Fruit fly (Drosophila melanogaster) whole organism, wandering third instar larva: ENCODE data around the gene CG11588.

Source experiments
- Abd-B ChIP-seq: fragments of >200 bp; optimal IDR thresholded peaks from 2 replicates; lab custom pipeline; 2017; ENCODE audit warnings: missing biosample characterization, missing genetic modification characterization
- CG9705 ChIP-seq: fragments of 200-800 bp; sonication (Bioruptor generic); optimal IDR thresholded peaks from 2 replicates; lab custom pipeline; 2018; ENCODE audit warnings: missing biosample characterization, mild to moderate bottlenecking, missing genetic modification characterization
- CrebA ChIP-seq: fragments of 200-800 bp; sonication (Bioruptor generic); optimal IDR thresholded peaks from 2 replicates; lab custom pipeline; 2016; ENCODE audit warnings: missing biosample characterization, mild to moderate bottlenecking, missing genetic modification characterization, borderline replicate concordance
- Dfd ChIP-seq: fragments of >200 bp; optimal IDR thresholded peaks from 2 replicates; lab custom pipeline; 2017; ENCODE audit warnings: missing biosample characterization, missing genetic modification characterization
- GATAd ChIP-seq: sonication (Bioruptor generic); optimal IDR thresholded peaks from 2 replicates; lab custom pipeline; 2016; ENCODE audit warnings: missing biosample characterization, missing genetic modification characterization
- Hnf4 ChIP-seq: fragments of 200-800 bp; sonication (Bioruptor generic); optimal IDR thresholded peaks from 2 replicates; lab custom pipeline; 2016; ENCODE audit warnings: missing biosample characterization, mild to moderate bottlenecking, missing genetic modification characterization
- Hr78 ChIP-seq: fragments of >200 bp; optimal IDR thresholded peaks from 2 replicates; lab custom pipeline; 2017; ENCODE audit warnings: missing biosample characterization, missing genetic modification characterization
- Hr83 ChIP-seq: fragments of 200-300 bp; sonication (Bioruptor generic); optimal IDR thresholded peaks from 2 replicates; lab custom pipeline; 2016; ENCODE audit warnings: missing biosample characterization, mild to moderate bottlenecking, missing genetic modification characterization, moderate library complexity; ENCODE audit not compliant: poor library complexity, severe bottlenecking
- Jra ChIP-seq: sonication (Bioruptor generic); optimal IDR thresholded peaks from 2 replicates; lab custom pipeline; 2016; ENCODE audit warnings: missing biosample characterization, missing genetic modification characterization
- Mio ChIP-seq: sonication (Bioruptor generic); optimal IDR thresholded peaks from 2 replicates; lab custom pipeline; 2016; ENCODE audit warnings: missing biosample characterization, missing genetic modification characterization
- Myc ChIP-seq: fragments of >200 bp; optimal IDR thresholded peaks from 2 replicates; lab custom pipeline; 2017
- OdsH ChIP-seq: fragments of 200-800 bp; sonication (Bioruptor generic); optimal IDR thresholded peaks from 2 replicates; lab custom pipeline; 2016; ENCODE audit warnings: missing biosample characterization, mild to moderate bottlenecking, missing genetic modification characterization
- Rel ChIP-seq, 2 experiments: fragments of 200-800 bp; sonication (Bioruptor generic) in 1 of 2; optimal IDR thresholded peaks; 2 replicates in 1 of 2; 3 replicates in 1 of 2; lab custom pipeline; 2016 to 2019; ENCODE audit warnings: mild to moderate bottlenecking in 2 of 2, missing biosample characterization in 2 of 2, missing genetic modification characterization in 2 of 2, moderate library complexity in 1 of 2
- Sp1 ChIP-seq: fragments of 200-800 bp; sonication (Bioruptor generic); optimal IDR thresholded peaks from 3 replicates; lab custom pipeline; 2019; ENCODE audit warnings: missing biosample characterization, mild to moderate bottlenecking, missing genetic modification characterization, moderate library complexity
- Vsx2 ChIP-seq: fragments of 200-300, 225-300 bp; sonication (Bioruptor generic); optimal IDR thresholded peaks from 2 replicates; lab custom pipeline; 2018; ENCODE audit warnings: missing biosample characterization, missing genetic modification characterization; ENCODE audit not compliant: partially characterized antibody
- br ChIP-seq: fragments of 200-800 bp; sonication (Bioruptor generic); optimal IDR thresholded peaks from 2 replicates; lab custom pipeline; 2016; ENCODE audit warnings: missing biosample characterization, missing genetic modification characterization
- brk ChIP-seq: fragments of 200-800 bp; sonication (Bioruptor generic); optimal IDR thresholded peaks from 2 replicates; lab custom pipeline; 2016; ENCODE audit warnings: missing biosample characterization, mild to moderate bottlenecking, missing genetic modification characterization
- dl ChIP-seq, 2 experiments: fragments of 175-275, 200-275 bp in 1 of 2; fragments of 200-275 bp in 1 of 2; sonication (Bioruptor generic); optimal IDR thresholded peaks; lab custom pipeline; 2018; ENCODE audit warnings: mild to moderate bottlenecking in 2 of 2, missing biosample characterization in 2 of 2, missing genetic modification characterization in 2 of 2, moderate library complexity in 2 of 2; ENCODE audit not compliant: partially characterized antibody in 2 of 2, insufficient read depth in 1 of 2
- dmrt93B ChIP-seq: fragments of 200-800 bp; sonication (Bioruptor generic); optimal IDR thresholded peaks from 2 replicates; lab custom pipeline; 2018; ENCODE audit warnings: missing biosample characterization, mild to moderate bottlenecking, missing genetic modification characterization
- ey ChIP-seq: fragments of 200-800 bp; sonication (Bioruptor generic); optimal IDR thresholded peaks from 2 replicates; lab custom pipeline; 2016; ENCODE audit warnings: missing biosample characterization, missing genetic modification characterization
- foxo ChIP-seq, 2 experiments: fragments of 200-800 bp; sonication (Bioruptor generic); optimal IDR thresholded peaks; 2 replicates in 1 of 2; 3 replicates in 1 of 2; lab custom pipeline; 2016 to 2017; ENCODE audit warnings: missing biosample characterization in 2 of 2, missing genetic modification characterization in 2 of 2
- h ChIP-seq: fragments of 200-800 bp; sonication (Bioruptor generic); optimal IDR thresholded peaks from 3 replicates; lab custom pipeline; 2016; ENCODE audit warnings: missing biosample characterization, mild to moderate bottlenecking, missing genetic modification characterization
- jim ChIP-seq: fragments of 175-275, 200-325 bp; sonication (Bioruptor generic); optimal IDR thresholded peaks from 2 replicates; lab custom pipeline; 2016; ENCODE audit warnings: missing biosample characterization, mild to moderate bottlenecking, missing genetic modification characterization
- rgr ChIP-seq: fragments of 200-800 bp; sonication (Bioruptor generic); optimal IDR thresholded peaks from 3 replicates; lab custom pipeline; 2016; ENCODE audit warnings: missing biosample characterization, mild to moderate bottlenecking, missing genetic modification characterization
- sage ChIP-seq: fragments of 200-800 bp; sonication (Bioruptor generic); optimal IDR thresholded peaks from 2 replicates; lab custom pipeline; 2016; ENCODE audit warnings: missing biosample characterization, mild to moderate bottlenecking, missing genetic modification characterization
- tai ChIP-seq: sonication (Bioruptor generic); optimal IDR thresholded peaks from 2 replicates; lab custom pipeline; 2016; ENCODE audit warnings: missing biosample characterization, missing genetic modification characterization
- woc ChIP-seq: sonication (Bioruptor generic); optimal IDR thresholded peaks from 2 replicates; lab custom pipeline; 2016; ENCODE audit warnings: missing biosample characterization, mild to moderate bottlenecking, missing genetic modification characterization

Gene CG11588

DNA sequence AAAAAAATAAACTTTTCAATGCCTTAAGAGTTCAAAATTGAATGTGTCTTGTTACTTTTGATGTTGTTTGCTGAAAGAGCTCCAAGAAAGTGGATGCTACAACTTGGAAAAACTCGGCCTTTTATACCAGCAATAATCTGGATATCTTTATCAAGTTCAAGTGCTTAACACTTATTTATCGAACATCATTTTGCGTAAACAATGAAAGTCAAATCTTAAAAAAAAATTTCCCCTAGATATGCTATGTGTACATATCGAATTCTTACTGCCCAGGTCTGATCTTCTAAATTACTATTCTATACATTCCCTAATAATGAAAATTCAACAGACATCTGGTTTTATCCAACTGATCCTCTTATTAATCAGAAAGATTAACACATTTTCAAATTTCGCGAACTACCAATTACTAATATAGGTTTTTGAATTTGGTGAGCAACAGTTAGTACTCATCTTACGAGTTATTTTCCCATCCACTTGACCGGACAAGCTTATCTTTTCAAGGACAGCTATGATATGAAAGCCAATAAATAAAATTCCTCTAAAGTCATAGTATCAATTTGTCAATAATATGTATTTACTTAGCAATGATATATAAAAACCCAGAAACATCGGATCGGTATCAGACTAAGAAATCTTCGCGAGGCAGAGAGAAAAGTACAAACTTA lies 36.5 kb downstream of the CG11588 start, which contains the start of the genes CG11570 and CG43294:
Gene CG11570, minus strand, starts transcription at position 101 of the 665 bp plus-strand sequence.
Gene CG43294, plus strand, starts transcription at position 615 of the 665 bp plus-strand sequence.
- TF ChIP-seq Sp1 (GFP tag; lab: Kevin White, UChicago) (no peak), Hnf4 (GFP tag; lab: Kevin White, UChicago) (no peak), CG9705 (GFP tag; lab: Kevin White, UChicago) (no peak), br (GFP tag; lab: Kevin White, UChicago) (no peak), ey (GFP tag; lab: Kevin White, UChicago) (no peak), Abd-B (no peak), OdsH (GFP tag; lab: Kevin White, UChicago) (no peak), tai (GFP tag; lab: Kevin White, UChicago) (no peak), Jra (GFP tag; lab: Kevin White, UChicago) (no peak), foxo (GFP tag; optimal IDR thresholded peaks at IDR 0.05; lab: Kevin White, UChicago) (no peak), brk (GFP tag; lab: Kevin White, UChicago) (no peak), dl (GFP tag; optimal IDR thresholded peaks at IDR 0.05; lab: Kevin White, UChicago; ENCODE audit: insufficient read depth in 1 of 2, partially characterized antibody in 2 of 2) (no peak), Myc (lab: Kevin White, UChicago) (no peak), Mio (GFP tag; lab: Kevin White, UChicago) (no peak), Hr78 (GFP tag; lab: Kevin White, UChicago) (no peak), jim (GFP tag; lab: Kevin White, UChicago) (no peak), GATAd (GFP tag; lab: Kevin White, UChicago) (no peak)

DNA sequence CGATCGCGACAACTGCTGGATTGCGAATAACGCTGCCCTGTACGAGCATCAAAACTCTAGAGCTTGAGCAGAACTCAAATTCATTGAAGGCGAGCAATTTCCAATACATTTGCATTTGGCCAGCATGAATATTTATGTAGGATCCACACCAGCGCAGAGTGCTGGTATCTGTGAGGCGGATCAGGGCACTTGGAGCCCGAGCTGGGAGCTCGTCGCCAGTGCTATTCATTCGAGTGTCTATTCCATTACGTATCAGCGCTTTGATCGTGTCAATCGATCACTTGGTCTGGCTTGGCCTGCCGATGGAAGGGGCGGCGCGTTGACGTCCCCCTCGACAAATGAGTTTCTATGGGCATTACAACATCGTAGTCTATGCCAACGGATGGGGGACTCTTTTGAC lies 44.8 kb downstream of the CG11588 start, which contains the start of gene prc:
Gene prc, minus strand, starts transcription at position 28 of the 400 bp plus-strand sequence.
- TF ChIP-seq rgr (GFP tag; lab: Kevin White, UChicago) (no peak), jim (GFP tag; lab: Kevin White, UChicago) (no peak), Myc (lab: Kevin White, UChicago) (no peak), brk (GFP tag; lab: Kevin White, UChicago) (no peak), dl (GFP tag; optimal IDR thresholded peaks at IDR 0.05; lab: Kevin White, UChicago; ENCODE audit: insufficient read depth in 1 of 2, partially characterized antibody in 2 of 2) (no peak), tai (GFP tag; lab: Kevin White, UChicago) (no peak), CrebA (no peak), foxo (GFP tag; optimal IDR thresholded peaks at IDR 0.05; lab: Kevin White, UChicago) (no peak), sage (GFP tag; lab: Kevin White, UChicago) (no peak), woc (GFP tag; lab: Kevin White, UChicago) (no peak), h (GFP tag; lab: Kevin White, UChicago) (no peak), Sp1 (GFP tag; lab: Kevin White, UChicago) (no peak), Rel (GFP tag; optimal IDR thresholded peaks at IDR 0.05; lab: Kevin White, UChicago) (no peak), Rel (tag; optimal IDR thresholded peaks at IDR 0.05; lab: Kevin White, UChicago) (no peak), Jra (GFP tag; lab: Kevin White, UChicago) (no peak), Dfd (GFP tag; lab: Kevin White, UChicago) (no peak), Hnf4 (GFP tag; lab: Kevin White, UChicago) (no peak), dmrt93B (GFP tag; lab: Kevin White, UChicago) (no peak), GATAd (GFP tag; lab: Kevin White, UChicago) (no peak), Hr83 (GFP tag; lab: Kevin White, UChicago) (no peak), Vsx2 (GFP tag; lab: Kevin White, UChicago) (no peak)
